Fruit fly (Drosophila melanogaster): ENCODE results near the gene CheA75a.

dm6 chr3L:18265543-18265942, 13.7 kb downstream of the CheA75a start:
- TF ChIP-seq CG14655 (GFP tag; optimal IDR thresholded peaks at IDR 0.05) (no peak), CG8301 (tag; optimal IDR thresholded peaks at IDR 0.05) (no peak), EcR (GFP tag; optimal IDR thresholded peaks at IDR 0.05) (no peak), Pif1B (GFP tag; optimal IDR thresholded peaks at IDR 0.05) (no peak), D1 (tag; optimal IDR thresholded peaks at IDR 0.05) (no peak), CG34367 (tag; optimal IDR thresholded peaks at IDR 0.05) (no peak), CG8159 (tag; optimal IDR thresholded peaks at IDR 0.05) (no peak), CG32121 (GFP tag; IDR thresholded peaks at IDR 0.05) (no peak), CG10348 (GFP tag; IDR thresholded peaks at IDR 0.05) (no peak)

Measured in whole organism, pupa.